Worm (Caenorhabditis elegans) whole organism, young adult: Measurements from ENCODE around the gene K11H12.6.

Experiments used
- B0019.2 ChIP-seq: fragments of 200-800 bp; sonication (Bioruptor generic); conservative IDR thresholded peaks from 2 replicates; pipeline ENCODE4 v1.3.6; 2022; ENCODE audit warnings: missing genetic modification reagents, missing genetic modification characterization, missing compliant biosample characterization
- D2030.7 ChIP-seq: fragments of 200-800 bp; sonication (Bioruptor generic); IDR thresholded peaks from 2 replicates; pipeline ENCODE4 v1.3.6; 2022; ENCODE audit warnings: missing genetic modification reagents, missing genetic modification characterization, missing compliant biosample characterization
- F10E7.11 ChIP-seq: sonication (generic microtip); optimal IDR thresholded peaks from 2 replicates; lab custom pipeline; 2017; ENCODE audit warnings: mild to moderate bottlenecking, missing genetic modification characterization, moderate library complexity, missing compliant biosample characterization
- F22D6.2 ChIP-seq: sonication (generic microtip); optimal IDR thresholded peaks from 2 replicates; lab custom pipeline; 2016; ENCODE audit warnings: mild to moderate bottlenecking, missing genetic modification characterization, missing compliant biosample characterization
- F23B12.7 ChIP-seq: sonication (generic microtip); optimal IDR thresholded peaks from 2 replicates; lab custom pipeline; 2017; ENCODE audit warnings: missing genetic modification characterization, mild to moderate bottlenecking, missing compliant biosample characterization, antibody characterized with exemption, moderate library complexity; ENCODE audit not compliant: insufficient read depth
- F49E8.2 ChIP-seq: sonication (generic microtip); optimal IDR thresholded peaks from 3 replicates; lab custom pipeline; 2017; ENCODE audit warnings: missing genetic modification characterization, mild to moderate bottlenecking, missing compliant biosample characterization, antibody characterized with exemption, moderate library complexity; ENCODE audit not compliant: insufficient read depth
- K11D2.4 ChIP-seq: fragments of 200-800 bp; sonication (Bioruptor generic); IDR thresholded peaks from 2 replicates; pipeline ENCODE4 v1.3.6; 2022; ENCODE audit warnings: missing genetic modification reagents, missing genetic modification characterization, missing compliant biosample characterization
- Y53G8AR.9 ChIP-seq: fragments of 200-800 bp; sonication (Bioruptor generic); conservative IDR thresholded peaks from 2 replicates; pipeline ENCODE4 v1.3.6; 2022; ENCODE audit warnings: missing genetic modification reagents, missing genetic modification characterization, missing compliant biosample characterization
- Y56A3A.18 ChIP-seq: fragments of 200-800 bp; sonication (Bioruptor generic); IDR thresholded peaks from 2 replicates; pipeline ENCODE4 v1.3.6; 2022; ENCODE audit warnings: missing genetic modification reagents, missing genetic modification characterization, missing compliant biosample characterization
- Y67H2A.10 ChIP-seq: fragments of 200-800 bp; sonication (Bioruptor generic); conservative IDR thresholded peaks from 2 replicates; pipeline ENCODE4 v1.3.6; 2022; ENCODE audit warnings: missing genetic modification reagents, missing genetic modification characterization, missing compliant biosample characterization
- akir-1 ChIP-seq: fragments of 200-800 bp; sonication (Bioruptor generic); optimal IDR thresholded peaks from 2 replicates; lab custom pipeline; 2018; ENCODE audit warnings: mild to moderate bottlenecking, missing genetic modification characterization, moderate library complexity, missing compliant biosample characterization
- attf-6 ChIP-seq: fragments of 200-800 bp; sonication (Bioruptor generic); IDR thresholded peaks from 2 replicates; pipeline ENCODE4 v1.3.6; 2022; ENCODE audit warnings: missing genetic modification reagents, missing genetic modification characterization, missing compliant biosample characterization
- bed-1 ChIP-seq: fragments of 200-800 bp; sonication (Bioruptor generic); IDR thresholded peaks from 2 replicates; pipeline ENCODE4 v1.3.6; 2022; ENCODE audit warnings: missing genetic modification reagents, missing genetic modification characterization, missing compliant biosample characterization
- bed-2 ChIP-seq: fragments of 200-800 bp; sonication (Bioruptor generic); IDR thresholded peaks from 2 replicates; pipeline ENCODE4 v1.3.6; 2022; ENCODE audit warnings: missing genetic modification reagents, missing genetic modification characterization, missing compliant biosample characterization
- ccch-3 ChIP-seq: fragments of 200-800 bp; sonication (Bioruptor generic); optimal IDR thresholded peaks from 2 replicates; lab custom pipeline; 2018; ENCODE audit warnings: mild to moderate bottlenecking, missing genetic modification characterization, missing compliant biosample characterization
- ceh-100 ChIP-seq: fragments of 200-800 bp; sonication (Bioruptor generic); IDR thresholded peaks from 2 replicates; pipeline ENCODE4 v1.3.6; 2022; ENCODE audit warnings: missing genetic modification reagents, missing genetic modification characterization, missing compliant biosample characterization
- ceh-40 ChIP-seq: fragments of 200-800 bp; sonication (Bioruptor generic); IDR thresholded peaks from 2 replicates; pipeline ENCODE4 v1.3.6; 2022; ENCODE audit warnings: missing genetic modification characterization, missing compliant biosample characterization
- ceh-79 ChIP-seq: sonication (generic microtip); optimal IDR thresholded peaks from 2 replicates; lab custom pipeline; 2017; ENCODE audit warnings: mild to moderate bottlenecking, missing genetic modification characterization, missing compliant biosample characterization
- ceh-91 ChIP-seq: fragments of 200-800 bp; sonication (Bioruptor generic); IDR thresholded peaks from 2 replicates; pipeline ENCODE4 v1.3.6; 2022; ENCODE audit warnings: missing genetic modification reagents, missing genetic modification characterization, missing compliant biosample characterization
- die-1 ChIP-seq: sonication (generic microtip); optimal IDR thresholded peaks from 2 replicates; lab custom pipeline; 2016; ENCODE audit warnings: missing genotype, mild to moderate bottlenecking, missing genetic modification characterization, missing compliant biosample characterization
- egl-18 ChIP-seq: fragments of 200-800 bp; sonication (Bioruptor generic); IDR thresholded peaks from 2 replicates; pipeline ENCODE4 v1.3.6; 2022; ENCODE audit warnings: missing genetic modification reagents, missing genetic modification characterization, missing compliant biosample characterization
- egrh-3 ChIP-seq: fragments of 200-800 bp; sonication (Bioruptor generic); IDR thresholded peaks from 2 replicates; pipeline ENCODE4 v1.3.6; 2022; ENCODE audit warnings: missing genetic modification reagents, missing genetic modification characterization, missing compliant biosample characterization
- ekl-4 ChIP-seq: fragments of 200-800 bp; sonication (Bioruptor generic); IDR thresholded peaks from 2 replicates; pipeline ENCODE4 v1.3.6; 2022; ENCODE audit warnings: missing genetic modification reagents, missing genetic modification characterization, missing compliant biosample characterization
- hmg-1.2 ChIP-seq: fragments of 200-800 bp; sonication (Bioruptor generic); IDR thresholded peaks from 2 replicates; pipeline ENCODE4 v1.3.6; 2022; ENCODE audit warnings: missing genetic modification reagents, missing genetic modification characterization, missing compliant biosample characterization
- hmg-20 ChIP-seq: fragments of 200-800 bp; sonication (Bioruptor generic); IDR thresholded peaks from 2 replicates; pipeline ENCODE4 v1.3.6; 2022; ENCODE audit warnings: missing genetic modification reagents, missing genetic modification characterization, missing compliant biosample characterization
- lin-40 ChIP-seq: sonication (generic microtip); optimal IDR thresholded peaks from 2 replicates; lab custom pipeline; 2016; ENCODE audit warnings: missing genetic modification characterization, mild to moderate bottlenecking, missing compliant biosample characterization, missing genotype, missing genetic modification reagents
- lir-1 ChIP-seq: fragments of 200-800 bp; sonication (Bioruptor generic); conservative IDR thresholded peaks from 2 replicates; pipeline ENCODE4 v1.3.6; 2022; ENCODE audit warnings: missing genetic modification reagents, missing genetic modification characterization, missing compliant biosample characterization
- lsl-1 ChIP-seq: fragments of 200-800 bp; sonication (Bioruptor generic); optimal IDR thresholded peaks from 2 replicates; lab custom pipeline; 2018; ENCODE audit warnings: mild to moderate bottlenecking, missing genetic modification characterization, moderate library complexity, missing compliant biosample characterization
- madf-6 ChIP-seq: fragments of 200-800 bp; sonication (Bioruptor generic); IDR thresholded peaks from 2 replicates; pipeline ENCODE4 v1.3.6; 2022; ENCODE audit warnings: missing genetic modification reagents, missing genetic modification characterization, missing compliant biosample characterization
- mel-28 ChIP-seq: sonication (generic microtip); optimal IDR thresholded peaks from 2 replicates; lab custom pipeline; 2016; ENCODE audit warnings: borderline replicate concordance, mild to moderate bottlenecking, missing genetic modification characterization, missing compliant biosample characterization
- nfyb-1 ChIP-seq: fragments of 200-800 bp; sonication (Bioruptor generic); IDR thresholded peaks from 2 replicates; pipeline ENCODE4 v1.3.6; 2022; ENCODE audit warnings: missing genetic modification reagents, missing genetic modification characterization, missing compliant biosample characterization
- nhr-120 ChIP-seq: fragments of 200-800 bp; sonication (Bioruptor generic); IDR thresholded peaks from 2 replicates; pipeline ENCODE4 v1.3.6; 2022; ENCODE audit warnings: missing genetic modification characterization, missing compliant biosample characterization
- nhr-27 ChIP-seq: fragments of 200-800 bp; sonication (Bioruptor generic); optimal IDR thresholded peaks from 2 replicates; lab custom pipeline; 2018; ENCODE audit warnings: mild to moderate bottlenecking, missing genetic modification characterization, moderate library complexity, missing compliant biosample characterization
- pbrm-1 ChIP-seq: fragments of 200-800 bp; sonication (Bioruptor generic); IDR thresholded peaks from 2 replicates; pipeline ENCODE4 v1.3.6; 2022; ENCODE audit warnings: missing genetic modification reagents, missing genetic modification characterization, missing compliant biosample characterization
- rcor-1 ChIP-seq: fragments of 200-800 bp; sonication (Bioruptor generic); IDR thresholded peaks from 2 replicates; pipeline ENCODE4 v1.3.6; 2022; ENCODE audit warnings: missing genetic modification reagents, missing genetic modification characterization, missing compliant biosample characterization
- rec-8 ChIP-seq, 2 experiments: sonication (generic microtip); optimal IDR thresholded peaks; 2 replicates each; lab custom pipeline; 2016; ENCODE audit warnings: mild to moderate bottlenecking in 2 of 2, missing genetic modification characterization in 2 of 2, missing genetic modification reagents in 2 of 2, missing genotype in 2 of 2, missing biosample characterization in 1 of 2, missing compliant biosample characterization in 1 of 2, moderate library complexity in 1 of 2
- rpc-1 ChIP-seq, 2 experiments: fragments of 150-350 bp in 1 of 2; sonication (generic microtip) in 1 of 2; optimal IDR thresholded peaks; 2 replicates each; lab custom pipeline; 2014 to 2018; ENCODE audit warnings: missing biosample characterization in 1 of 2, missing genetic modification characterization in 1 of 2, missing genetic modification reagents in 1 of 2, missing genotype in 1 of 2
- sdz-38 ChIP-seq: sonication (generic microtip); optimal IDR thresholded peaks from 2 replicates; lab custom pipeline; 2016; ENCODE audit warnings: missing genotype, missing genetic modification characterization, missing compliant biosample characterization
- tbp1 ChIP-seq: fragments of 200-800 bp; sonication (Bioruptor generic); optimal IDR thresholded peaks from 2 replicates; lab custom pipeline; 2018; ENCODE audit warnings: mild to moderate bottlenecking, missing genetic modification characterization, missing compliant biosample characterization
- unc-130 ChIP-seq: sonication (generic microtip); optimal IDR thresholded peaks from 2 replicates; lab custom pipeline; 2016; ENCODE audit warnings: missing genetic modification reagents, missing genetic modification characterization, missing compliant biosample characterization
- zim-3 ChIP-seq: sonication (generic microtip); optimal IDR thresholded peaks from 2 replicates; lab custom pipeline; 2017; ENCODE audit warnings: mild to moderate bottlenecking, missing genetic modification characterization, moderate library complexity, missing compliant biosample characterization
- ztf-18 ChIP-seq: sonication (generic microtip); optimal IDR thresholded peaks from 2 replicates; lab custom pipeline; 2016; ENCODE audit warnings: missing genotype, mild to moderate bottlenecking, missing genetic modification characterization, missing compliant biosample characterization
- ztf-22 ChIP-seq: fragments of 200-800 bp; sonication (Bioruptor generic); optimal IDR thresholded peaks from 2 replicates; lab custom pipeline; 2018; ENCODE audit warnings: mild to moderate bottlenecking, missing genetic modification characterization, moderate library complexity, missing compliant biosample characterization
- ztf-28 ChIP-seq: fragments of 200-800 bp; sonication (Bioruptor generic); IDR thresholded peaks from 2 replicates; pipeline ENCODE4 v1.3.6; 2022; ENCODE audit warnings: missing genetic modification reagents, missing genetic modification characterization, missing compliant biosample characterization
- ztf-6 ChIP-seq: fragments of 200-800 bp; sonication (Bioruptor generic); IDR thresholded peaks from 2 replicates; pipeline ENCODE4 v1.3.6; 2022; ENCODE audit warnings: missing genetic modification reagents, missing genetic modification characterization, missing compliant biosample characterization

K11H12.6 gene

DNA sequence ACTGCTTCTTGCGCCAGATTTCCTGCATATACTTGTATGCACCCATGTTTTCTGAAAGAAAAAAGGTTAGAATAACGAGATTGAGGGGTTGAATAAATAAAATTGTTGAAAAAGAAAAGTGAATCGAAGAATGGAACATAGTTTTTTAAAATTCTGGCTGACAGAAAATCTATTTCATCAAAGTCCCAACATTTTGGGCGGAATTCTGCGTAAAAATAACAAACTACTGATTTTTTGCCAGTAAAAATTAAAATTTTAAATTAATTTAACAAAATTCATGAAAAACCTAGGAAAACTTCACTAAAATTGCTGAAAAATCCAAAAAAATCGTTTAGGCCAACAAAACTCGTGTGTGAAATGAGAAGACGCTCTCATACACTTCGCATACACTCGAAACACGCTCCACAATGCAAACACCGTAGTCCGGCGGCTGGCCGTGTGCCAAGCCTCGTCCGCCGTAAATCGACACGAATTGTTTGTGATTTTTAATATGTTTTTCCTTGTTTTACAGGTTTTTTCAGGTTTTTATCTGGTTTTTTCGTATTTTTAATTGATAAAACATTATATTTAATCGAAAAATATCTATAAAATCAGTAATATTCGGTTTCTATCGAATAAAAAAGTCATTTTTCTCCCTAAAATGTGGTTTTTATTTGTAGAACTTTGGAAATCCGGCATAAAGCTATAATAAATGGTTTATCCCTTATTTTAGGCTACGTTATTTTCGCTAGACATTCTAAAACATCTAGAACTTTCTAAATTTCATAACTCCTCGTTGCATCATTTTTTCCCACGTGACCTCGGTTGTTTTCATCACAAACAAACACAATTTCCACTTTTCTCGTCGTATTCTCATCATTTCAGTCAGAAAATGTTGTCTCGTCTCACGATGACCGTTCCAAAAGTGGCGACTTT lies 12.3 kb upstream of the K11H12.6 start, which contains the start of the genes rpl-15 and K11H12.8 (continued):
- TF ChIP-seq ztf-6 (GFP tag; lab: Robert Waterston, UW) (peak; percentile 100), akir-1 (GFP tag; lab: Kevin White, UChicago) (peak; percentile 91), bed-2 (GFP tag; lab: Robert Waterston, UW) (peak; percentile 98), zim-3 (peak; percentile 96), B0019.2 (GFP tag; lab: Robert Waterston, UW) (peak; percentile 100), egrh-3 (peak; percentile 92), K11D2.4 (peak; percentile 100), F22D6.2 (tag; lab: Kevin White, UChicago) (no peak), ztf-22 (peak; percentile 100), ceh-40 (GFP tag; lab: Robert Waterston, UW) (peak; percentile 94), D2030.7 (GFP tag; lab: Robert Waterston, UW) (peak; percentile 99), egl-18 (GFP tag; lab: Robert Waterston, UW) (peak; percentile 99), ccch-3 (GFP tag; lab: Kevin White, UChicago) (peak; percentile 76), attf-6 (GFP tag; lab: Robert Waterston, UW) (peak; percentile 92), ztf-28 (GFP tag; lab: Robert Waterston, UW) (peak; percentile 99), rcor-1 (GFP tag; lab: Robert Waterston, UW) (peak; percentile 99), Y53G8AR.9 (GFP tag; lab: Robert Waterston, UW) (peak; percentile 100), nhr-120 (GFP tag; lab: Robert Waterston, UW) (0 out of 2 replicates have a peak, but pooled peaks have one; percentile 88), madf-6 (peak; percentile 98), unc-130 (GFP tag; lab: Kevin White, UChicago) (peak; percentile 98), rpc-1 (optimal IDR thresholded peaks at IDR 0.05; lab: Kevin White, UChicago) (peak; percentile 47), rpc-1 (tag; optimal IDR thresholded peaks at IDR 0.05; lab: Kevin White, UChicago) (peak; percentile 11), Y56A3A.18 (GFP tag; lab: Robert Waterston, UW) (peak; percentile 99), Y67H2A.10 (GFP tag; lab: Robert Waterston, UW) (peak; percentile 99), lir-1 (GFP tag; lab: Robert Waterston, UW) (peak; percentile 99), ztf-18 (tag; lab: Kevin White, UChicago) (peak; percentile 88), mel-28 (tag; lab: Kevin White, UChicago) (peak; percentile 93), bed-1 (peak; percentile 94), rec-8 (tag; optimal IDR thresholded peaks at IDR 0.05; lab: Kevin White, UChicago) (peak; percentile 92 to 95), nhr-27 (tag; lab: Kevin White, UChicago) (peak; percentile 96), ceh-79 (tag; lab: Kevin White, UChicago) (peak; percentile 95), lin-40 (peak; percentile 99), ceh-100 (GFP tag; lab: Robert Waterston, UW) (peak; percentile 94), nfyb-1 (GFP tag; lab: Robert Waterston, UW) (peak; percentile 99), hmg-1.2 (GFP tag; lab: Robert Waterston, UW) (peak; percentile 95), pbrm-1 (peak; percentile 100), ceh-91 (peak; percentile 98), F10E7.11 (tag; lab: Kevin White, UChicago) (peak; percentile 96), F23B12.7 (tag; lab: Kevin White, UChicago) (peak; percentile 99), lsl-1 (GFP tag; lab: Kevin White, UChicago) (peak; percentile 100), sdz-38 (tag; lab: Kevin White, UChicago) (no peak), tbp1 (GFP tag; lab: Kevin White, UChicago) (peak; percentile 83), die-1 (peak; percentile 95), F49E8.2 (peak; percentile 98), ekl-4 (peak; percentile 99), hmg-20 (GFP tag; lab: Robert Waterston, UW) (peak; percentile 97)
